Fruit fly (Drosophila melanogaster) whole organism, prepupa: ENCODE measurements around the gene CG13097.

Source experiments
- CG1621 ChIP-seq: fragments of 200-800 bp; sonication (Bioruptor generic); optimal IDR thresholded peaks from 3 replicates; lab custom pipeline; 2018; ENCODE audit warnings: missing biosample characterization, mild to moderate bottlenecking, missing genetic modification characterization
- CG3032 ChIP-seq: fragments of 200-800 bp; optimal IDR thresholded peaks from 2 replicates; lab custom pipeline; 2019; ENCODE audit warnings: missing biosample characterization, mild to moderate bottlenecking, missing genetic modification characterization, moderate library complexity
- CG31627 ChIP-seq: fragments of 200-800 bp; sonication (Bioruptor generic); optimal IDR thresholded peaks from 3 replicates; lab custom pipeline; 2016; ENCODE audit warnings: missing biosample characterization, missing genetic modification characterization
- CG32006 ChIP-seq: fragments of 200-800 bp; sonication (Bioruptor generic); optimal IDR thresholded peaks from 3 replicates; lab custom pipeline; 2017; ENCODE audit warnings: missing biosample characterization, mild to moderate bottlenecking, missing genetic modification characterization
- CG4318 ChIP-seq: fragments of 200-800 bp; sonication (Bioruptor generic); optimal IDR thresholded peaks from 3 replicates; lab custom pipeline; 2017; ENCODE audit warnings: missing biosample characterization, mild to moderate bottlenecking, missing genetic modification characterization
- CG6163 ChIP-seq: fragments of 200-800 bp; sonication (Bioruptor generic); IDR thresholded peaks from 3 replicates; pipeline ENCODE4 v1.3.6; 2022; ENCODE audit warnings: missing biosample characterization, missing genetic modification characterization
- CG6792 ChIP-seq: fragments of 200-800 bp; sonication (Bioruptor generic); optimal IDR thresholded peaks from 3 replicates; lab custom pipeline; 2016; ENCODE audit warnings: missing biosample characterization, missing genetic modification characterization
- CG6808 ChIP-seq: fragments of 200-800 bp; sonication (Bioruptor generic); optimal IDR thresholded peaks from 3 replicates; lab custom pipeline; 2017; ENCODE audit warnings: missing biosample characterization, missing genetic modification characterization, mild to moderate bottlenecking, moderate library complexity, missing genetic modification reagents
- CG6854 ChIP-seq: fragments of 200-800 bp; sonication (Bioruptor generic); optimal IDR thresholded peaks from 2 replicates; lab custom pipeline; 2017; ENCODE audit warnings: missing biosample characterization, mild to moderate bottlenecking, missing genetic modification characterization
- CG8319 ChIP-seq: fragments of 200-800 bp; sonication (Bioruptor generic); optimal IDR thresholded peaks from 3 replicates; lab custom pipeline; 2016; ENCODE audit warnings: missing biosample characterization, missing genetic modification characterization
- CG8632 ChIP-seq: fragments of 200-800 bp; sonication (Bioruptor generic); optimal IDR thresholded peaks from 3 replicates; lab custom pipeline; 2016; ENCODE audit warnings: missing biosample characterization, missing genetic modification characterization
- CG9139 ChIP-seq: fragments of 200-800 bp; sonication (Bioruptor generic); optimal IDR thresholded peaks from 3 replicates; lab custom pipeline; 2017; ENCODE audit warnings: missing biosample characterization, mild to moderate bottlenecking, missing genetic modification characterization
- Eip75B ChIP-seq: fragments of 200-800 bp; sonication (Bioruptor generic); optimal IDR thresholded peaks from 3 replicates; lab custom pipeline; 2016; ENCODE audit warnings: missing biosample characterization, missing genetic modification characterization
- Eip78C ChIP-seq: fragments of 200-800 bp; sonication (Bioruptor generic); peaks from one replicate; lab custom pipeline; 2016; ENCODE audit warnings: missing biosample characterization, missing genetic modification characterization
- Ets21C ChIP-seq: fragments of 200-800 bp; sonication (Bioruptor generic); optimal IDR thresholded peaks from 3 replicates; lab custom pipeline; 2016; ENCODE audit warnings: missing biosample characterization, missing genetic modification characterization
- Ets96B ChIP-seq: fragments of 200-800 bp; optimal IDR thresholded peaks from 2 replicates; lab custom pipeline; 2019; ENCODE audit warnings: missing biosample characterization, mild to moderate bottlenecking, missing genetic modification characterization, moderate library complexity
- Hr39 ChIP-seq: fragments of 200-800 bp; sonication (Bioruptor generic); optimal IDR thresholded peaks from 2 replicates; lab custom pipeline; 2016; ENCODE audit warnings: missing biosample characterization, missing genetic modification characterization
- Hr4 ChIP-seq: fragments of 200-800 bp; sonication (Bioruptor generic); optimal IDR thresholded peaks from 3 replicates; lab custom pipeline; 2016; ENCODE audit warnings: missing biosample characterization, missing genetic modification characterization
- Lpt ChIP-seq: fragments of 200-800 bp; sonication (Bioruptor generic); optimal IDR thresholded peaks from 3 replicates; lab custom pipeline; 2016; ENCODE audit warnings: missing biosample characterization, missing genetic modification characterization
- Smox ChIP-seq: fragments of 200-800 bp; sonication (Bioruptor generic); optimal IDR thresholded peaks from 3 replicates; lab custom pipeline; 2016; ENCODE audit warnings: missing biosample characterization, missing genetic modification characterization
- acj6 ChIP-seq: fragments of 200-800 bp; sonication (Bioruptor generic); optimal IDR thresholded peaks from 3 replicates; lab custom pipeline; 2016; ENCODE audit warnings: missing biosample characterization, missing genetic modification characterization
- cyc ChIP-seq: fragments of 200-800 bp; sonication (Bioruptor generic); optimal IDR thresholded peaks from 3 replicates; lab custom pipeline; 2016; ENCODE audit warnings: missing biosample characterization, missing genetic modification characterization
- dac ChIP-seq: fragments of 200-800 bp; sonication (Bioruptor generic); optimal IDR thresholded peaks from 2 replicates; lab custom pipeline; 2017; ENCODE audit warnings: missing biosample characterization, mild to moderate bottlenecking, missing genetic modification characterization
- eg ChIP-seq: fragments of 200-800 bp; sonication (Bioruptor generic); IDR thresholded peaks from 3 replicates; pipeline ENCODE4 v1.3.6; 2022; ENCODE audit warnings: missing biosample characterization, missing genetic modification characterization
- fd59A ChIP-seq: fragments of 200-800 bp; sonication (Bioruptor generic); optimal IDR thresholded peaks from 2 replicates; lab custom pipeline; 2017; ENCODE audit warnings: missing biosample characterization, mild to moderate bottlenecking, missing genetic modification characterization, missing genetic modification reagents
- fd85E ChIP-seq: fragments of 200-800 bp; sonication (Bioruptor generic); optimal IDR thresholded peaks from 3 replicates; lab custom pipeline; 2016; ENCODE audit warnings: missing biosample characterization, missing genetic modification characterization
- fkh ChIP-seq: fragments of 200-800 bp; sonication (Bioruptor generic); optimal IDR thresholded peaks from 3 replicates; lab custom pipeline; 2017; ENCODE audit warnings: missing biosample characterization, mild to moderate bottlenecking, missing genetic modification characterization, moderate library complexity
- lz ChIP-seq: fragments of 200-800 bp; sonication (Bioruptor generic); optimal IDR thresholded peaks from 3 replicates; lab custom pipeline; 2016; ENCODE audit warnings: missing biosample characterization, missing genetic modification characterization
- net ChIP-seq: fragments of 200-800 bp; sonication (Bioruptor generic); optimal IDR thresholded peaks from 3 replicates; lab custom pipeline; 2016; ENCODE audit warnings: missing biosample characterization, missing genetic modification characterization
- pdm3 ChIP-seq: fragments of 200-800 bp; sonication (Bioruptor generic); optimal IDR thresholded peaks from 3 replicates; lab custom pipeline; 2016; ENCODE audit warnings: missing biosample characterization, missing genetic modification characterization
- salr ChIP-seq, 2 experiments: fragments of 200-800 bp; sonication (Bioruptor generic); optimal IDR thresholded peaks; 3 replicates each; lab custom pipeline; 2016 to 2018; ENCODE audit warnings: missing biosample characterization in 2 of 2, missing genetic modification characterization in 2 of 2, mild to moderate bottlenecking in 1 of 2
- ss ChIP-seq, 2 experiments: fragments of 200-800 bp; sonication (Bioruptor generic); optimal IDR thresholded peaks; 2 replicates in 1 of 2; 3 replicates in 1 of 2; lab custom pipeline; 2017 to 2018; ENCODE audit warnings: mild to moderate bottlenecking in 2 of 2, missing biosample characterization in 2 of 2, missing genetic modification characterization in 2 of 2, moderate library complexity in 1 of 2
- svp ChIP-seq: fragments of 200-800 bp; sonication (Bioruptor generic); peaks from one replicate; lab custom pipeline; 2016; ENCODE audit warnings: missing biosample characterization, missing genetic modification characterization
- topi ChIP-seq: fragments of 200-800 bp; sonication (Bioruptor generic); optimal IDR thresholded peaks from 3 replicates; lab custom pipeline; 2016; ENCODE audit warnings: missing biosample characterization, missing genetic modification characterization

CG13097 gene

dm6 chr2L:8496269-8496668 lies 18.4 kb downstream of the CG13097 start, which contains the start of gene Bace:
TSS of gene Bace (minus strand) at chr2L:8496307.
- TF ChIP-seq net (GFP tag; lab: Kevin White, UChicago) = no peak
- TF ChIP-seq CG6792 = no peak
- TF ChIP-seq CG6163 (GFP tag; lab: Robert Waterston, UW) = no peak
- TF ChIP-seq lz (GFP tag; lab: Kevin White, UChicago) = no peak
- no peak for TF ChIP-seq Eip75B (GFP tag; lab: Kevin White, UChicago)
- TF ChIP-seq CG8632 (GFP tag; lab: Kevin White, UChicago) = no peak
- no peak for TF ChIP-seq CG4318 (GFP tag; lab: Kevin White, UChicago)
- TF ChIP-seq fkh (GFP tag; lab: Kevin White, UChicago) = no peak
- TF ChIP-seq CG6808 (GFP tag; lab: Kevin White, UChicago) = no peak
- no peak for TF ChIP-seq Lpt (GFP tag; lab: Kevin White, UChicago)
- TF ChIP-seq, all 60 proteins: peak for 0

DNA sequence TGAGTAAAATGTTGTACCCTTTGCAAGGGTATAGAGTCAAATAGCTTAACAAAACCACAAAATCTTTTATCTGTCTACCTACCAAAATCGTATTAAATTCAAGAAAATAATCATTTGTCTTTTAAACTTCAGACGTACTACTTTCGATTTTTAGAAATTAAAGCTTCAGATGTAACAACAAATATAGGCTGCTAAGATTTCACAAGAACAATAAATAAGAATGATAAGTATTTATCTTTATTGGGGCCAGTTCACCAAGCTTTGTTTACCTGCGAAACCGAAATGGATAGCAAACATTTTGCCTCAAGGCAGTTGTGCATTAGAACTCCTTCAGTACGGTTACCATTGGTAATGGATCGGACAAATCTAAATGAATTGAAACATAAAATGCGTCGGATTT lies 24.2 kb downstream of the CG13097 start, which contains the start of gene CG43400:
TSS of gene CG43400 (plus strand) at position 301 of the 400 bp plus-strand sequence.
- TF ChIP-seq Eip78C (GFP tag; lab: Kevin White, UChicago) (no peak), Hr39 (GFP tag; lab: Kevin White, UChicago) (no peak), CG1621 (tag; lab: Kevin White, UChicago) (no peak)
- TF ChIP-seq, all 60 proteins: peak for 0

DNA sequence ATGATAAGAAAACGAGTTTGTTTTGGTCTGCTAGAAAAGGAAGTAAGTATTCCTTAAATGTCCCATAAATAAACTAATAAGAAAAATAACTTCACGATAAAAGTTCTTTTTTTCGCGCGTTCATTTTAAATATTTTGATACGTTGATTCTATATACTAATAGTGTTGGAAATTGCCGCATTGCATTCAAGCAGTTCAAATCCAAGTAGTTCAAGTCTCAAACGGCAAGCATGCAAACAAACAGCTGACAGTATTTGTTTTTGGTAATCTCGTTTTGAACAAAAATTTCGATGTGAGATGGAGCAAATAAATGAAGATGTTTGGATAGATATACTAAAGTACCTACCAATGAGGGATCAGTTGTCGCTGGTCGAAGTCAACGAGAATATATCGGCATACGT lies 25.9 kb downstream of the CG13097 start, which contains the start of gene CG13088:
TSS of gene CG13088 (plus strand) at position 247 of the 400 bp plus-strand sequence.
- TF ChIP-seq lz (GFP tag; lab: Kevin White, UChicago) = peak; percentile 14
- peak; percentile 12 for TF ChIP-seq Smox (GFP tag; lab: Kevin White, UChicago)
- TF ChIP-seq cyc (GFP tag; lab: Kevin White, UChicago) = peak; percentile 24
- peak; percentile 98 for TF ChIP-seq fkh (GFP tag; lab: Kevin White, UChicago)
- no peak for TF ChIP-seq salr (GFP tag; optimal IDR thresholded peaks at IDR 0.05; lab: Kevin White, UChicago)
- TF ChIP-seq CG6808 (GFP tag; lab: Kevin White, UChicago) = no peak
- TF ChIP-seq CG6792 = peak; percentile 2
- TF ChIP-seq, all 60 proteins: peak for 5

- no peak for TF ChIP-seq fkh (GFP tag; lab: Kevin White, UChicago)
- no peak for TF ChIP-seq CG3032
- no peak for TF ChIP-seq fd59A
- peak; percentile 65 for TF ChIP-seq Eip78C (GFP tag; lab: Kevin White, UChicago)
- no peak for TF ChIP-seq Ets96B (tag; lab: Kevin White, UChicago)
- TF ChIP-seq CG9139 (GFP tag; lab: Kevin White, UChicago) = no peak
- no peak for TF ChIP-seq cyc (GFP tag; lab: Kevin White, UChicago)
- no peak for TF ChIP-seq CG31627 (GFP tag; lab: Kevin White, UChicago)
- no peak for TF ChIP-seq topi (GFP tag; lab: Kevin White, UChicago)
- no peak for TF ChIP-seq CG8319 (GFP tag; lab: Kevin White, UChicago)
- TF ChIP-seq pdm3 (GFP tag; lab: Kevin White, UChicago) = no peak
- no peak for TF ChIP-seq Hr4
- no peak for TF ChIP-seq acj6 (GFP tag; lab: Kevin White, UChicago)
- peak; percentile 71 for TF ChIP-seq svp
- TF ChIP-seq eg = no peak
- TF ChIP-seq CG6163 (GFP tag; lab: Robert Waterston, UW) = no peak
- peak; percentile 7 for TF ChIP-seq CG6854 (GFP tag; lab: Kevin White, UChicago)
- TF ChIP-seq Ets21C (GFP tag; lab: Kevin White, UChicago) = no peak
- TF ChIP-seq dac = no peak
- no peak for TF ChIP-seq CG32006 (GFP tag; lab: Kevin White, UChicago)
- no peak for TF ChIP-seq fd85E
- no peak for TF ChIP-seq ss (GFP tag; optimal IDR thresholded peaks at IDR 0.05; lab: Kevin White, UChicago)
These were observed 29.1 kb downstream of the CG13097 start for dm6 chr2L:8485562-8485961.
